Worm (Caenorhabditis elegans) whole organism, L4 larva: ENCODE data around the gene ZK177.3.

ENCODE experiments used
- D1046.2 ChIP-seq: fragments of 200-800 bp; sonication (Bioruptor generic); IDR thresholded peaks from 2 replicates; pipeline ENCODE4 v1.3.6; 2022; ENCODE audit warnings: missing genetic modification characterization, missing compliant biosample characterization
- F10B5.3 ChIP-seq: sonication (generic microtip); optimal IDR thresholded peaks from 2 replicates; lab custom pipeline; 2016; ENCODE audit warnings: mild to moderate bottlenecking, missing genetic modification characterization, missing compliant biosample characterization
- F26F4.8 ChIP-seq: fragments of 200-800 bp; sonication (Bioruptor generic); conservative IDR thresholded peaks from 2 replicates; pipeline ENCODE4 v1.3.6; 2022; ENCODE audit warnings: missing genetic modification characterization, missing compliant biosample characterization
- F37D6.2 ChIP-seq: sonication (generic microtip); optimal IDR thresholded peaks from 2 replicates; lab custom pipeline; 2016; ENCODE audit warnings: mild to moderate bottlenecking, missing genetic modification characterization, missing compliant biosample characterization
- Y105C5A.15 ChIP-seq: fragments of 200-800 bp; sonication (Bioruptor generic); IDR thresholded peaks from 2 replicates; pipeline ENCODE4 v1.3.6; 2022; ENCODE audit warnings: missing genetic modification characterization, missing compliant biosample characterization
- Y5F2A.4 ChIP-seq: fragments of 200-800 bp; sonication (Bioruptor generic); optimal IDR thresholded peaks from 2 replicates; lab custom pipeline; 2018; ENCODE audit warnings: mild to moderate bottlenecking, missing genetic modification characterization, missing compliant biosample characterization
- ZK546.5 ChIP-seq, 2 experiments: sonication (generic microtip); optimal IDR thresholded peaks; 2 replicates each; lab custom pipeline; 2017; ENCODE audit warnings: missing biosample characterization in 2 of 2, missing genetic modification characterization in 2 of 2
- aha-1 ChIP-seq: fragments of 150-350 bp; peaks from one replicate; lab custom pipeline; 2014; ENCODE audit warnings: missing biosample characterization, missing genetic modification characterization
- ama-1 ChIP-seq: fragments of 150-350 bp; optimal IDR thresholded peaks from 2 replicates; lab custom pipeline; 2014; ENCODE audit warnings: inconsistent platforms, mixed read lengths
- ceh-28 ChIP-seq: fragments of 150-350 bp; optimal IDR thresholded peaks from 2 replicates; lab custom pipeline; 2014; ENCODE audit warnings: missing biosample characterization, missing genetic modification reagents, missing genetic modification characterization
- ceh-32 ChIP-seq: sonication (generic microtip); optimal IDR thresholded peaks from 2 replicates; lab custom pipeline; 2016; ENCODE audit warnings: mild to moderate bottlenecking, missing genetic modification characterization, missing compliant biosample characterization; ENCODE audit not compliant: poor library complexity
- daf-16 ChIP-seq, 3 experiments: sonication (generic microtip); optimal IDR thresholded peaks; 2 replicates each; lab custom pipeline; 2016 to 2017; ENCODE audit warnings: missing genetic modification characterization in 3 of 3, missing genetic modification reagents in 3 of 3, mild to moderate bottlenecking in 2 of 3, missing compliant biosample characterization in 2 of 3, missing biosample characterization in 1 of 3, moderate library complexity in 1 of 3
- daf-19 ChIP-seq: fragments of 200-800 bp; sonication (Bioruptor generic); conservative IDR thresholded peaks from 2 replicates; pipeline ENCODE4 v1.3.6; 2022; ENCODE audit warnings: missing genetic modification characterization, missing compliant biosample characterization
- dpl-1 ChIP-seq: fragments of 150-350 bp; optimal IDR thresholded peaks from 2 replicates; lab custom pipeline; 2014; ENCODE audit warnings: missing biosample characterization, missing genetic modification reagents, missing genetic modification characterization
- dve-1 ChIP-seq: sonication (generic microtip); optimal IDR thresholded peaks from 2 replicates; lab custom pipeline; 2017; ENCODE audit warnings: antibody characterized with exemption, mild to moderate bottlenecking, missing genetic modification characterization, missing compliant biosample characterization; ENCODE audit not compliant: insufficient read depth
- fkh-10 ChIP-seq: fragments of 150-350 bp; optimal IDR thresholded peaks from 2 replicates; lab custom pipeline; 2014; ENCODE audit warnings: missing biosample characterization, missing genetic modification reagents, missing genetic modification characterization
- hif-1 ChIP-seq, 2 experiments: sonication (generic microtip); optimal IDR thresholded peaks; 2 replicates each; lab custom pipeline; 2016 to 2017; ENCODE audit warnings: missing compliant biosample characterization in 2 of 2, missing genetic modification characterization in 2 of 2, missing genetic modification reagents in 2 of 2, missing genotype in 2 of 2, mild to moderate bottlenecking in 1 of 2
- hlh-11 ChIP-seq: fragments of 200-800 bp; sonication (Bioruptor generic); optimal IDR thresholded peaks from 2 replicates; lab custom pipeline; 2018; ENCODE audit warnings: mild to moderate bottlenecking, missing genetic modification characterization, missing compliant biosample characterization
- hlh-30 ChIP-seq: sonication (generic microtip); optimal IDR thresholded peaks from 2 replicates; lab custom pipeline; 2017; ENCODE audit warnings: antibody characterized with exemption, mild to moderate bottlenecking, missing genetic modification characterization, missing compliant biosample characterization; ENCODE audit not compliant: insufficient read depth
- lim-7 ChIP-seq: fragments of 200-800 bp; sonication (Bioruptor generic); IDR thresholded peaks from 2 replicates; pipeline ENCODE4 v1.3.6; 2022; ENCODE audit warnings: missing genetic modification characterization, missing compliant biosample characterization
- lin-38 ChIP-seq: fragments of 200-800 bp; sonication (Bioruptor generic); IDR thresholded peaks from 2 replicates; pipeline ENCODE4 v1.3.6; 2022; ENCODE audit warnings: missing genetic modification reagents, missing genetic modification characterization, missing compliant biosample characterization
- lir-3 ChIP-seq: sonication (generic microtip); optimal IDR thresholded peaks from 2 replicates; lab custom pipeline; 2016; ENCODE audit warnings: mild to moderate bottlenecking, missing genetic modification characterization, missing compliant biosample characterization
- lsy-2 ChIP-seq, 2 experiments: fragments of 150-350 bp in 1 of 2; sonication (generic microtip) in 1 of 2; optimal IDR thresholded peaks; 2 replicates each; lab custom pipeline; 2014 to 2017; ENCODE audit warnings: missing biosample characterization in 2 of 2, missing genetic modification characterization in 2 of 2
- mdl-1 ChIP-seq, 2 experiments: fragments of 150-350 bp in 1 of 2; sonication (generic microtip) in 1 of 2; optimal IDR thresholded peaks; 2 replicates each; lab custom pipeline; 2014 to 2017; ENCODE audit warnings: missing biosample characterization in 2 of 2, missing genetic modification characterization in 2 of 2
- mdt-29 ChIP-seq: fragments of 200-800 bp; sonication (Bioruptor generic); IDR thresholded peaks from 2 replicates; pipeline ENCODE4 v1.3.6; 2022; ENCODE audit warnings: missing genetic modification reagents, missing genetic modification characterization, missing compliant biosample characterization
- mep-1 ChIP-seq: fragments of 150-350 bp; sonication (generic microtip); optimal IDR thresholded peaks from 3 replicates; lab custom pipeline; 2014; ENCODE audit warnings: missing biosample characterization, missing genetic modification characterization
- mes-2 ChIP-seq: sonication (generic microtip); optimal IDR thresholded peaks from 2 replicates; lab custom pipeline; 2016; ENCODE audit warnings: missing genotype, mild to moderate bottlenecking, missing genetic modification characterization, missing compliant biosample characterization; ENCODE audit not compliant: poor library complexity, severe bottlenecking
- nhr-111 ChIP-seq: fragments of 200-800 bp; sonication (Bioruptor generic); optimal IDR thresholded peaks from 2 replicates; lab custom pipeline; 2018; ENCODE audit warnings: mild to moderate bottlenecking, missing genetic modification characterization, missing compliant biosample characterization
- nhr-237 ChIP-seq: sonication (generic microtip); optimal IDR thresholded peaks from 2 replicates; lab custom pipeline; 2017; ENCODE audit warnings: missing biosample characterization, missing genetic modification characterization
- nhr-25 ChIP-seq: sonication (generic microtip); optimal IDR thresholded peaks from 2 replicates; lab custom pipeline; 2017; ENCODE audit warnings: missing genetic modification characterization, mild to moderate bottlenecking, missing compliant biosample characterization, antibody characterized with exemption, moderate library complexity, borderline replicate concordance; ENCODE audit not compliant: insufficient read depth
- nhr-28 ChIP-seq: fragments of 150-350 bp; optimal IDR thresholded peaks from 2 replicates; lab custom pipeline; 2014; ENCODE audit warnings: missing biosample characterization, missing genetic modification characterization
- nhr-41 ChIP-seq: fragments of 200-800 bp; sonication (Bioruptor generic); IDR thresholded peaks from 2 replicates; pipeline ENCODE4 v1.3.6; 2022; ENCODE audit warnings: missing genetic modification reagents, missing genetic modification characterization, missing compliant biosample characterization
- nhr-6 ChIP-seq: fragments of 150-350 bp; optimal IDR thresholded peaks from 2 replicates; lab custom pipeline; 2014; ENCODE audit warnings: missing biosample characterization, missing genetic modification characterization
- nhr-77 ChIP-seq: fragments of 150-350 bp; optimal IDR thresholded peaks from 2 replicates; lab custom pipeline; 2014; ENCODE audit warnings: missing biosample characterization, missing genetic modification characterization
- pha-4 ChIP-seq, 2 experiments: fragments of 150-350 bp in 1 of 2; fragments of 200-800 bp in 1 of 2; sonication (Bioruptor generic) in 1 of 2; IDR thresholded peaks in 1 of 2; optimal IDR thresholded peaks in 1 of 2; 2 replicates each; pipeline versions ENCODE4 v1.3.6 to Lab custom; 2014 to 2022; ENCODE audit warnings: missing genetic modification characterization in 2 of 2, missing genetic modification reagents in 2 of 2, missing biosample characterization in 1 of 2, missing compliant biosample characterization in 1 of 2
- pqm-1 ChIP-seq: sonication (generic microtip); optimal IDR thresholded peaks from 2 replicates; lab custom pipeline; 2017; ENCODE audit warnings: missing biosample characterization, missing genetic modification characterization
- rbr-2 ChIP-seq: sonication (generic microtip); optimal IDR thresholded peaks from 2 replicates; lab custom pipeline; 2016; ENCODE audit warnings: missing genotype, missing genetic modification characterization, missing compliant biosample characterization
- unc-62 ChIP-seq, 3 experiments: fragments of 150-350 bp in 1 of 3; sonication (generic microtip); optimal IDR thresholded peaks in 2 of 3; peaks in 1 of 3; 1 replicate in 1 of 3; 2 replicates in 2 of 3; lab custom pipeline; 2014 to 2017; ENCODE audit warnings: missing biosample characterization in 3 of 3, missing genetic modification characterization in 3 of 3, missing genetic modification reagents in 3 of 3, missing genotype in 1 of 3
- vab-7 ChIP-seq: fragments of 200-800 bp; sonication (Bioruptor generic); IDR thresholded peaks from 2 replicates; pipeline ENCODE4 v1.3.6; 2022; ENCODE audit warnings: missing genetic modification reagents, missing genetic modification characterization, missing compliant biosample characterization
- ztf-11 ChIP-seq: fragments of 150-350 bp; optimal IDR thresholded peaks from 2 replicates; lab custom pipeline; 2014; ENCODE audit warnings: missing biosample characterization, missing genetic modification characterization
- ztf-7 ChIP-seq: fragments of 150-350 bp; optimal IDR thresholded peaks from 2 replicates; lab custom pipeline; 2014; ENCODE audit warnings: missing biosample characterization, missing genetic modification characterization

Gene ZK177.3

DNA sequence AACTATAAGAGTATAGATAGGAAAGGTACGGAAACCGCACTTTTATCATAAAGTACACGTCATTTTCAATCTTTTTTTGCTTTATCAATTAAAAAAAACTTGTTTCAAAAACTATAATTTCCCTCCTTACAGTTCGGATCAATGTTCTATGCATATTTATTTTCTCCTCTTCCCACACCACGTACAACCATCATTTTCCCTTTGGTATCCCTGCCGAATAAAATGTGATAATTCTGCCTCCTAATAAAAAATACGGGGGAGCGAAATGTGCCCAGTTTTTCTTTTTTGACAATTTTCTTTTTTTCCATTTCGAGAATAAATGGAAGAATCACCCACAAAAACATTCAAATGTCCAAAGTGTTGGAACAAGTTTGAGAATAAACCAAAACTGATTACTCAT lies at the start of gene ZK177.3:
TSS of gene ZK177.3 (plus strand) at position 301 of the 400 bp plus-strand sequence.
- TF ChIP-seq pqm-1 (peak; percentile 40), unc-62 (GFP tag; optimal IDR thresholded peaks at IDR 0.05 in 1 of 2; lab: Kevin White, UChicago) (no peak), unc-62 (tag; optimal IDR thresholded peaks at IDR 0.05; lab: Kevin White, UChicago) (no peak), nhr-41 (GFP tag; lab: Robert Waterston, UW) (no peak)
- TF ChIP-seq, all 104 proteins: peak for 1

DNA sequence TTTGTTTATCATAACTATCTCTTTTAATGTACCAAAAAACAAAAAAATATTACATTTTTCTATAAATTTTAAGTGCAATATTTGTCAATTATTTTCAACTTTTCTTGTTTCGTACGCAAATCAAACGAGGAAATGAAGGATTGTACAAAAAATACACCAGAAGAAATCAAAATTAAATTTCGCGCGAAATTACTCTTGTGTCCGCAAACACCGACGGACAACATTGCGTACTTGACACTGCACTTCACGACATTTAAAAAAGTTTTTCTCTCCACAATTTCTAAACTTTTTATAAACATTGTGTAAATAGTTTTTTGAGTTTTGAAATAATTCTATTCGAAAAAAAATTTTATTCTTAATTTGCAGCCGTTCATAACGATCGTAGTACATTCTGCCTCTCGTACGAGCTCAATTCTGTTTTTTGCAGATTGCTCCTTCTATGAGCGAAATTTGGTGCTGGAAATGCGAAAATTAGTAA lies 41.7 kb upstream of the ZK177.3 start, which contains the start of gene mrps-16:
TSS of gene mrps-16 (plus strand) at position 428 of the 478 bp plus-strand sequence.
- TF ChIP-seq dve-1 (tag; lab: Kevin White, UChicago): peak; percentile 68
- TF ChIP-seq F26F4.8: no peak
- no peak for TF ChIP-seq mdl-1 (tag; optimal IDR thresholded peaks at IDR 0.05; lab: Kevin White, UChicago)
- peak; percentile 30 for TF ChIP-seq nhr-6 (tag; lab: Kevin White, UChicago)
- peak; percentile 44 for TF ChIP-seq hlh-30 (tag; lab: Kevin White, UChicago)
- TF ChIP-seq daf-19: 0 out of 2 replicates have a peak, but pooled peaks have one; percentile 48
- peak; percentile 42 for TF ChIP-seq rbr-2 (tag; lab: Kevin White, UChicago)
- TF ChIP-seq ztf-11 (tag; lab: Kevin White, UChicago): no peak
- peak; percentile 72 for TF ChIP-seq mes-2
- peak; percentile 96 for TF ChIP-seq dpl-1 (GFP tag; lab: Kevin White, UChicago)
- TF ChIP-seq daf-16 (GFP tag; optimal IDR thresholded peaks at IDR 0.05; lab: Kevin White, UChicago): no peak
- peak; percentile 31 for TF ChIP-seq daf-16 (tag; optimal IDR thresholded peaks at IDR 0.05; lab: Kevin White, UChicago)
- TF ChIP-seq Y5F2A.4 (GFP tag; lab: Kevin White, UChicago): no peak
- peak in 1 of 2 experiments; percentile 82 for TF ChIP-seq lsy-2 (tag; optimal IDR thresholded peaks at IDR 0.05; lab: Kevin White, UChicago)
- TF ChIP-seq aha-1 (tag; lab: Kevin White, UChicago): peak; percentile 89
- peak; percentile 25 for TF ChIP-seq nhr-28 (tag; lab: Kevin White, UChicago)
- TF ChIP-seq mep-1 (tag; lab: Kevin White, UChicago): peak; percentile 38
- TF ChIP-seq nhr-237 (tag; lab: Kevin White, UChicago): no peak
- peak; percentile 65 for TF ChIP-seq lin-38
- TF ChIP-seq unc-62 (GFP tag; optimal IDR thresholded peaks at IDR 0.05 in 1 of 2; lab: Kevin White, UChicago): peak in 1 of 2 experiments; percentile 24
- TF ChIP-seq unc-62 (tag; optimal IDR thresholded peaks at IDR 0.05; lab: Kevin White, UChicago): no peak
- no peak for TF ChIP-seq nhr-111 (GFP tag; lab: Kevin White, UChicago)
- TF ChIP-seq nhr-25: peak; percentile 7

- TF ChIP-seq nhr-41 (GFP tag; lab: Robert Waterston, UW) (no peak), ceh-28 (tag; lab: Kevin White, UChicago) (no peak), F10B5.3 (tag; lab: Kevin White, UChicago) (no peak), ceh-32 (tag; lab: Kevin White, UChicago) (no peak), ZK546.5 (tag; optimal IDR thresholded peaks at IDR 0.05; lab: Kevin White, UChicago) (no peak), ztf-7 (tag; lab: Kevin White, UChicago) (no peak)
Measured at ce11 chrII:5474946-5475345, 40.7 kb upstream of the ZK177.3 start, which contains the start of gene ilcr-2. Gene ilcr-2 (plus strand): TSS chrII:5475246.

DNA sequence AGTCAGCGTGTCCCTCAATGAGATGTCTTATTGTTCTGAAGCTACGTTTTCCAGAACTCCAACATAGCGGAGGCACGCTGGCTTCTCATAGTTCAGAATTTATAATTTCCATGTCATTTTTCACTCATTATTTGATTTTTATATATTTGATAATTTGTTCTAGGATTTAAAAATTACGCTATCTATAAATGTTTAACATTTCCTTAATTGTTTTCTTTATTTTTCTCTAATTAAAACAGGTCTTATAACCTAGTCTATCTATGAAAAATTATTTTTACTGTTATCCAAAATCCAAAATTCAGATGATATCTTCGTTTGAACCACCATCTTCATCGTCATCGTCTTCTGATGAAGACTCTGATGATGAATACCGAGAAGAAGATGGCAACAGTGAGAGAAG lies 37.3 kb upstream of the ZK177.3 start, which contains the start of gene F56D1.1:
TSS of gene F56D1.1 (plus strand) at position 301 of the 400 bp plus-strand sequence.
- no peak for TF ChIP-seq lim-7 (GFP tag; lab: Robert Waterston, UW)
- no peak for TF ChIP-seq hlh-11 (tag; lab: Kevin White, UChicago)
- no peak for TF ChIP-seq D1046.2 (GFP tag; lab: Robert Waterston, UW)
- no peak for TF ChIP-seq ZK546.5 (tag; optimal IDR thresholded peaks at IDR 0.05; lab: Kevin White, UChicago)
- no peak for TF ChIP-seq daf-19
- TF ChIP-seq ama-1 (lab: Kevin White, UChicago): no peak
- TF ChIP-seq F37D6.2 (tag; lab: Kevin White, UChicago): no peak
- TF ChIP-seq lir-3 (tag; lab: Kevin White, UChicago): no peak
- TF ChIP-seq mdt-29 (GFP tag; lab: Robert Waterston, UW): no peak
- TF ChIP-seq nhr-77 (tag; lab: Kevin White, UChicago): no peak
- no peak for TF ChIP-seq lsy-2 (tag; optimal IDR thresholded peaks at IDR 0.05; lab: Kevin White, UChicago)
- no peak for TF ChIP-seq vab-7 (GFP tag; lab: Robert Waterston, UW)
- TF ChIP-seq Y105C5A.15 (GFP tag; lab: Robert Waterston, UW): no peak
- TF ChIP-seq fkh-10 (GFP tag; lab: Kevin White, UChicago): no peak
- no peak for TF ChIP-seq hlh-30 (tag; lab: Kevin White, UChicago)
- no peak for TF ChIP-seq pha-4 (GFP tag; IDR thresholded peaks at IDR 0.05; lab: Robert Waterston, UW)
- no peak for TF ChIP-seq pha-4 (tag; optimal IDR thresholded peaks at IDR 0.05; lab: Kevin White, UChicago)
- no peak for TF ChIP-seq hif-1 (tag; optimal IDR thresholded peaks at IDR 0.05; lab: Kevin White, UChicago)
